Fruit fly (Drosophila melanogaster) whole organism, adult: Measurements from ENCODE around the gene dpr16.

Experiments used
- CG11617 ChIP-seq: fragments of 200-800 bp; sonication (Bioruptor generic); optimal IDR thresholded peaks from 2 replicates; lab custom pipeline; 2017; ENCODE audit warnings: mild to moderate bottlenecking, missing biosample characterization, missing genetic modification reagents, missing genetic modification characterization
- CG12768 ChIP-seq: fragments of 200-800 bp; sonication (Bioruptor generic); optimal IDR thresholded peaks from 2 replicates; lab custom pipeline; 2017; ENCODE audit warnings: missing biosample characterization, missing genetic modification characterization, mild to moderate bottlenecking, moderate library complexity, missing genetic modification reagents
- CG14711 ChIP-seq: fragments of 200-800 bp; sonication (Bioruptor generic); optimal IDR thresholded peaks from 2 replicates; lab custom pipeline; 2018; ENCODE audit warnings: missing biosample characterization, mild to moderate bottlenecking, missing genetic modification characterization, moderate library complexity
- CG1620 ChIP-seq: fragments of 200-800 bp; sonication (Bioruptor generic); optimal IDR thresholded peaks from 2 replicates; lab custom pipeline; 2016; ENCODE audit warnings: missing biosample characterization, missing genetic modification characterization
- CG33017 ChIP-seq: fragments of 200-800 bp; sonication (Bioruptor generic); optimal IDR thresholded peaks from 2 replicates; lab custom pipeline; 2018; ENCODE audit warnings: missing biosample characterization, mild to moderate bottlenecking, missing genetic modification characterization, moderate library complexity
- CG5204 ChIP-seq: fragments of 200-800 bp; sonication (Bioruptor generic); optimal IDR thresholded peaks from 2 replicates; lab custom pipeline; 2016; ENCODE audit warnings: missing biosample characterization, missing genetic modification characterization
- CG7045 ChIP-seq: fragments of 200-800 bp; sonication (Bioruptor generic); optimal IDR thresholded peaks from 2 replicates; lab custom pipeline; 2017; ENCODE audit warnings: missing biosample characterization, mild to moderate bottlenecking, missing genetic modification characterization
- CG7101 ChIP-seq: fragments of 200-800 bp; sonication (Bioruptor generic); optimal IDR thresholded peaks from 2 replicates; lab custom pipeline; 2018; ENCODE audit warnings: missing biosample characterization, mild to moderate bottlenecking, missing genetic modification characterization, moderate library complexity
- Clk ChIP-seq: fragments of 200-800 bp; sonication (Bioruptor generic); optimal IDR thresholded peaks from 2 replicates; lab custom pipeline; 2017; ENCODE audit warnings: missing biosample characterization, missing genetic modification characterization
- Crg-1 ChIP-seq: fragments of 200-800 bp; sonication (Bioruptor generic); optimal IDR thresholded peaks from 2 replicates; lab custom pipeline; 2016; ENCODE audit warnings: missing biosample characterization, missing genetic modification characterization
- Hr96 ChIP-seq: fragments of 200-800 bp; sonication (Bioruptor generic); optimal IDR thresholded peaks from 2 replicates; lab custom pipeline; 2016; ENCODE audit warnings: missing biosample characterization, missing genetic modification characterization
- Mnt ChIP-seq: fragments of 200-800 bp; sonication (Bioruptor generic); optimal IDR thresholded peaks from 2 replicates; lab custom pipeline; 2016; ENCODE audit warnings: missing biosample characterization, mild to moderate bottlenecking, missing genetic modification characterization
- bab1 ChIP-seq: fragments of 200-800 bp; sonication (Bioruptor generic); optimal IDR thresholded peaks from 3 replicates; lab custom pipeline; 2019; ENCODE audit warnings: missing biosample characterization, mild to moderate bottlenecking, missing genetic modification characterization, moderate library complexity
- cic ChIP-seq: fragments of 200-800 bp; sonication (Bioruptor generic); optimal IDR thresholded peaks from 2 replicates; lab custom pipeline; 2017; ENCODE audit warnings: missing biosample characterization, mild to moderate bottlenecking, missing genetic modification characterization, moderate library complexity
- cnc ChIP-seq, 2 experiments: fragments of >200 bp; optimal IDR thresholded peaks; 2 replicates each; lab custom pipeline; 2017
- kay ChIP-seq: fragments of 200-800 bp; sonication (Bioruptor generic); peaks from one replicate; lab custom pipeline; 2016; ENCODE audit warnings: missing biosample characterization, missing genetic modification characterization, borderline replicate concordance
- ovo ChIP-seq: fragments of 200-800 bp; sonication (Bioruptor generic); optimal IDR thresholded peaks from 2 replicates; lab custom pipeline; 2016; ENCODE audit warnings: missing biosample characterization, missing genetic modification characterization
- pad ChIP-seq: fragments of 200-800 bp; sonication (Bioruptor generic); optimal IDR thresholded peaks from 3 replicates; lab custom pipeline; 2017; ENCODE audit warnings: missing biosample characterization, missing genetic modification characterization, mild to moderate bottlenecking, moderate library complexity, missing genetic modification reagents
- tj ChIP-seq: fragments of 200-800 bp; sonication (Bioruptor generic); optimal IDR thresholded peaks from 3 replicates; lab custom pipeline; 2017; ENCODE audit warnings: missing biosample characterization, mild to moderate bottlenecking, missing genetic modification characterization, moderate library complexity
- toe ChIP-seq: fragments of 200-800 bp; sonication (Bioruptor generic); optimal IDR thresholded peaks from 2 replicates; lab custom pipeline; 2016; ENCODE audit warnings: missing biosample characterization, missing genetic modification characterization

dpr16 gene

dm6 chr3R:5116425-5116824, 34.3 kb upstream of the dpr16 start:
- TF ChIP-seq CG1620 (GFP tag; lab: Kevin White, UChicago): no peak
- TF ChIP-seq Hr96 (GFP tag; lab: Kevin White, UChicago): no peak
- TF ChIP-seq CG5204 (GFP tag; lab: Kevin White, UChicago): no peak
- no peak for TF ChIP-seq CG7101
- TF ChIP-seq cnc (optimal IDR thresholded peaks at IDR 0.05; lab: Kevin White, UChicago): no peak
- TF ChIP-seq Mnt (GFP tag; lab: Kevin White, UChicago): no peak
- no peak for TF ChIP-seq CG7045 (GFP tag; lab: Kevin White, UChicago)
- no peak for TF ChIP-seq CG11617 (GFP tag; lab: Kevin White, UChicago)
- TF ChIP-seq cic (GFP tag; lab: Kevin White, UChicago): no peak
- TF ChIP-seq bab1 (GFP tag; lab: Kevin White, UChicago): no peak
- no peak for TF ChIP-seq toe (GFP tag; lab: Kevin White, UChicago)
- no peak for TF ChIP-seq ovo (GFP tag; lab: Kevin White, UChicago)
- no peak for TF ChIP-seq pad
- no peak for TF ChIP-seq tj
- TF ChIP-seq CG33017 (tag; lab: Kevin White, UChicago): no peak
- no peak for TF ChIP-seq Clk (GFP tag; lab: Kevin White, UChicago)
- TF ChIP-seq CG14711 (tag; lab: Kevin White, UChicago): no peak
- TF ChIP-seq Crg-1 (GFP tag; lab: Kevin White, UChicago): no peak
- TF ChIP-seq CG12768 (GFP tag; lab: Kevin White, UChicago): no peak

- no peak for TF ChIP-seq pad
- TF ChIP-seq CG14711 (tag; lab: Kevin White, UChicago): no peak
- no peak for TF ChIP-seq CG5204 (GFP tag; lab: Kevin White, UChicago)
- no peak for TF ChIP-seq tj
- no peak for TF ChIP-seq CG7045 (GFP tag; lab: Kevin White, UChicago)
- TF ChIP-seq bab1 (GFP tag; lab: Kevin White, UChicago): no peak
- TF ChIP-seq cnc (optimal IDR thresholded peaks at IDR 0.05; lab: Kevin White, UChicago): no peak
- no peak for TF ChIP-seq Crg-1 (GFP tag; lab: Kevin White, UChicago)
- no peak for TF ChIP-seq CG12768 (GFP tag; lab: Kevin White, UChicago)
- TF ChIP-seq CG1620 (GFP tag; lab: Kevin White, UChicago): no peak
- no peak for TF ChIP-seq Hr96 (GFP tag; lab: Kevin White, UChicago)
- no peak for TF ChIP-seq toe (GFP tag; lab: Kevin White, UChicago)
- TF ChIP-seq Mnt (GFP tag; lab: Kevin White, UChicago): no peak
These were observed 32.5 kb upstream of the dpr16 start for dm6 chr3R:5118185-5118584.

dm6 chr3R:5120461-5121214, 30.1 kb upstream of the dpr16 start:
- no peak for TF ChIP-seq CG14711 (tag; lab: Kevin White, UChicago)

- TF ChIP-seq CG7045 (GFP tag; lab: Kevin White, UChicago) (no peak), cnc (optimal IDR thresholded peaks at IDR 0.05; lab: Kevin White, UChicago) (no peak), CG12768 (GFP tag; lab: Kevin White, UChicago) (no peak), cic (GFP tag; lab: Kevin White, UChicago) (no peak), ovo (GFP tag; lab: Kevin White, UChicago) (no peak), CG33017 (tag; lab: Kevin White, UChicago) (no peak), Clk (GFP tag; lab: Kevin White, UChicago) (no peak), tj (no peak), CG11617 (GFP tag; lab: Kevin White, UChicago) (no peak), Hr96 (GFP tag; lab: Kevin White, UChicago) (no peak), toe (GFP tag; lab: Kevin White, UChicago) (no peak), pad (no peak), CG1620 (GFP tag; lab: Kevin White, UChicago) (no peak), Crg-1 (GFP tag; lab: Kevin White, UChicago) (no peak), CG5204 (GFP tag; lab: Kevin White, UChicago) (no peak), Mnt (GFP tag; lab: Kevin White, UChicago) (no peak), kay (GFP tag; lab: Kevin White, UChicago) (no peak), bab1 (GFP tag; lab: Kevin White, UChicago) (no peak), CG7101 (no peak), CG14711 (tag; lab: Kevin White, UChicago) (no peak)
These were observed 28.2 kb upstream of the dpr16 start for dm6 chr3R:5122266-5123096.

dm6 chr3R:5124928-5125327, 25.8 kb upstream of the dpr16 start:
- TF ChIP-seq CG1620 (GFP tag; lab: Kevin White, UChicago) (no peak), Mnt (GFP tag; lab: Kevin White, UChicago) (no peak), Hr96 (GFP tag; lab: Kevin White, UChicago) (no peak), pad (no peak), toe (GFP tag; lab: Kevin White, UChicago) (no peak)

- TF ChIP-seq Mnt (GFP tag; lab: Kevin White, UChicago): no peak
- no peak for TF ChIP-seq cic (GFP tag; lab: Kevin White, UChicago)
- TF ChIP-seq cnc (optimal IDR thresholded peaks at IDR 0.05; lab: Kevin White, UChicago): no peak
- TF ChIP-seq CG11617 (GFP tag; lab: Kevin White, UChicago): no peak
- TF ChIP-seq bab1 (GFP tag; lab: Kevin White, UChicago): no peak
- no peak for TF ChIP-seq tj
- TF ChIP-seq Hr96 (GFP tag; lab: Kevin White, UChicago): no peak
- TF ChIP-seq Crg-1 (GFP tag; lab: Kevin White, UChicago): no peak
- TF ChIP-seq Clk (GFP tag; lab: Kevin White, UChicago): no peak
- no peak for TF ChIP-seq CG1620 (GFP tag; lab: Kevin White, UChicago)
- TF ChIP-seq CG7045 (GFP tag; lab: Kevin White, UChicago): no peak
- no peak for TF ChIP-seq CG14711 (tag; lab: Kevin White, UChicago)
- no peak for TF ChIP-seq kay (GFP tag; lab: Kevin White, UChicago)
- TF ChIP-seq toe (GFP tag; lab: Kevin White, UChicago): no peak
- no peak for TF ChIP-seq CG5204 (GFP tag; lab: Kevin White, UChicago)
- no peak for TF ChIP-seq CG12768 (GFP tag; lab: Kevin White, UChicago)
- no peak for TF ChIP-seq pad
These were observed 24.9 kb upstream of the dpr16 start for dm6 chr3R:5125832-5126231.
